Fruit fly (Drosophila melanogaster) whole organism, prepupa: ENCODE results near the gene CG45089.

ENCODE experiments used
- Blimp-1 ChIP-seq: fragments of 200-800 bp; sonication (Bioruptor generic); optimal IDR thresholded peaks from 3 replicates; lab custom pipeline; 2017; ENCODE audit warnings: missing biosample characterization, missing genetic modification characterization, mild to moderate bottlenecking, moderate library complexity, missing genetic modification reagents
- CG34406 ChIP-seq: fragments of 200-800 bp; sonication (Bioruptor generic); optimal IDR thresholded peaks from 3 replicates; lab custom pipeline; 2016; ENCODE audit warnings: missing biosample characterization, missing genetic modification characterization
- Gug ChIP-seq: fragments of 200-800 bp; sonication (Bioruptor generic); IDR thresholded peaks from 2 replicates; pipeline ENCODE4 v1.3.6; 2022; ENCODE audit warnings: missing biosample characterization, missing genetic modification characterization
- Hr4 ChIP-seq: fragments of 200-800 bp; sonication (Bioruptor generic); optimal IDR thresholded peaks from 3 replicates; lab custom pipeline; 2016; ENCODE audit warnings: missing biosample characterization, missing genetic modification characterization
- Met ChIP-seq: fragments of 200-800 bp; sonication (Bioruptor generic); optimal IDR thresholded peaks from 3 replicates; lab custom pipeline; 2016; ENCODE audit warnings: missing biosample characterization, missing genetic modification characterization
- achi ChIP-seq: fragments of 200-800 bp; sonication (Bioruptor generic); optimal IDR thresholded peaks from 3 replicates; lab custom pipeline; 2016; ENCODE audit warnings: missing biosample characterization, missing genetic modification characterization
- fd59A ChIP-seq: fragments of 200-800 bp; sonication (Bioruptor generic); optimal IDR thresholded peaks from 2 replicates; lab custom pipeline; 2017; ENCODE audit warnings: missing biosample characterization, mild to moderate bottlenecking, missing genetic modification characterization, missing genetic modification reagents
- salr ChIP-seq, 2 experiments: fragments of 200-800 bp; sonication (Bioruptor generic); optimal IDR thresholded peaks; 3 replicates each; lab custom pipeline; 2016 to 2018; ENCODE audit warnings: missing biosample characterization in 2 of 2, missing genetic modification characterization in 2 of 2, mild to moderate bottlenecking in 1 of 2
- svp ChIP-seq: fragments of 200-800 bp; sonication (Bioruptor generic); peaks from one replicate; lab custom pipeline; 2016; ENCODE audit warnings: missing biosample characterization, missing genetic modification characterization

dm6 chrX:7923063-7923462 lies 29.5 kb upstream of the CG45089 start:
- TF ChIP-seq salr (GFP tag; optimal IDR thresholded peaks at IDR 0.05; lab: Kevin White, UChicago): no peak
- TF ChIP-seq Gug (GFP tag; lab: Robert Waterston, UW): no peak
- TF ChIP-seq fd59A (GFP tag; lab: Kevin White, UChicago): no peak
- TF ChIP-seq Met (GFP tag; lab: Kevin White, UChicago): no peak
- TF ChIP-seq CG34406 (GFP tag; lab: Kevin White, UChicago): no peak
- TF ChIP-seq Hr4 (GFP tag; lab: Kevin White, UChicago): no peak
- TF ChIP-seq achi (GFP tag; lab: Kevin White, UChicago): no peak
- TF ChIP-seq svp (GFP tag; lab: Kevin White, UChicago): no peak
- TF ChIP-seq Blimp-1 (GFP tag; lab: Kevin White, UChicago): no peak
